Worm (Caenorhabditis elegans) whole organism, L4 larva: ENCODE data around the gene his-38.

Source experiments
- ceh-20 ChIP-seq: fragments of 200-800 bp; sonication (Bioruptor generic); IDR thresholded peaks from 2 replicates; pipeline ENCODE4 v1.3.6; 2022; ENCODE audit warnings: missing genetic modification reagents, missing genetic modification characterization, missing compliant biosample characterization
- ces-1 ChIP-seq: fragments of 150-350 bp; sonication (generic microtip); optimal IDR thresholded peaks from 4 replicates; lab custom pipeline; 2014; ENCODE audit warnings: missing biosample characterization, missing genetic modification reagents, missing genetic modification characterization
- daf-12 ChIP-seq: fragments of 150-350 bp; optimal IDR thresholded peaks from 2 replicates; lab custom pipeline; 2014; ENCODE audit warnings: missing biosample characterization, missing genetic modification reagents, missing genetic modification characterization
- egl-27 ChIP-seq: sonication (generic microtip); optimal IDR thresholded peaks from 3 replicates; lab custom pipeline; 2017; ENCODE audit warnings: missing biosample characterization, missing genetic modification reagents, missing genetic modification characterization
- egl-43 ChIP-seq: fragments of 200-800 bp; sonication (Bioruptor generic); IDR thresholded peaks from 2 replicates; pipeline ENCODE4 v1.3.6; 2022; ENCODE audit warnings: missing genetic modification reagents, missing genetic modification characterization, missing compliant biosample characterization
- lin-13 ChIP-seq: fragments of 150-350 bp; optimal IDR thresholded peaks from 2 replicates; lab custom pipeline; 2014; ENCODE audit warnings: missing biosample characterization, missing genetic modification reagents, missing genetic modification characterization
- lir-3 ChIP-seq: sonication (generic microtip); optimal IDR thresholded peaks from 2 replicates; lab custom pipeline; 2016; ENCODE audit warnings: mild to moderate bottlenecking, missing genetic modification characterization, missing compliant biosample characterization
- mes-2 ChIP-seq: sonication (generic microtip); optimal IDR thresholded peaks from 2 replicates; lab custom pipeline; 2016; ENCODE audit warnings: missing genotype, mild to moderate bottlenecking, missing genetic modification characterization, missing compliant biosample characterization; ENCODE audit not compliant: poor library complexity, severe bottlenecking
- nhr-111 ChIP-seq: fragments of 200-800 bp; sonication (Bioruptor generic); optimal IDR thresholded peaks from 2 replicates; lab custom pipeline; 2018; ENCODE audit warnings: mild to moderate bottlenecking, missing genetic modification characterization, missing compliant biosample characterization
- nhr-77 ChIP-seq: fragments of 150-350 bp; optimal IDR thresholded peaks from 2 replicates; lab custom pipeline; 2014; ENCODE audit warnings: missing biosample characterization, missing genetic modification characterization
- snpc-4 ChIP-seq: fragments of 150-350 bp; optimal IDR thresholded peaks from 2 replicates; lab custom pipeline; 2014; ENCODE audit warnings: missing biosample characterization, missing genetic modification characterization
- ztf-11 ChIP-seq: fragments of 150-350 bp; optimal IDR thresholded peaks from 2 replicates; lab custom pipeline; 2014; ENCODE audit warnings: missing biosample characterization, missing genetic modification characterization

ce11 chrX:7303115-7303514, 6.6 kb downstream of the his-38 start:
- TF ChIP-seq ztf-11 (tag; lab: Kevin White, UChicago) (no peak), lir-3 (tag; lab: Kevin White, UChicago) (no peak), nhr-77 (tag; lab: Kevin White, UChicago) (no peak), snpc-4 (tag; lab: Kevin White, UChicago) (no peak), lin-13 (GFP tag; lab: Kevin White, UChicago) (no peak), ceh-20 (GFP tag; lab: Robert Waterston, UW) (no peak), egl-27 (no peak), mes-2 (no peak), egl-43 (GFP tag; lab: Robert Waterston, UW) (no peak), ces-1 (GFP tag; lab: Kevin White, UChicago) (no peak), daf-12 (no peak), nhr-111 (GFP tag; lab: Kevin White, UChicago) (no peak)
